Fruit fly (Drosophila melanogaster) whole organism: Measurements from ENCODE around the gene AOX2.

Experiments used
- EcR ChIP-seq, 2 experiments: fragments of >200 bp; optimal IDR thresholded peaks; 2 replicates each; lab custom pipeline; 2017; ENCODE audit warnings: missing biosample characterization in 2 of 2, missing genetic modification characterization in 2 of 2, missing genetic modification reagents in 2 of 2
- usp ChIP-seq: fragments of >200 bp; optimal IDR thresholded peaks from 2 replicates; lab custom pipeline; 2017; ENCODE audit warnings: missing biosample characterization, missing genetic modification characterization, mixed read lengths

DNA sequence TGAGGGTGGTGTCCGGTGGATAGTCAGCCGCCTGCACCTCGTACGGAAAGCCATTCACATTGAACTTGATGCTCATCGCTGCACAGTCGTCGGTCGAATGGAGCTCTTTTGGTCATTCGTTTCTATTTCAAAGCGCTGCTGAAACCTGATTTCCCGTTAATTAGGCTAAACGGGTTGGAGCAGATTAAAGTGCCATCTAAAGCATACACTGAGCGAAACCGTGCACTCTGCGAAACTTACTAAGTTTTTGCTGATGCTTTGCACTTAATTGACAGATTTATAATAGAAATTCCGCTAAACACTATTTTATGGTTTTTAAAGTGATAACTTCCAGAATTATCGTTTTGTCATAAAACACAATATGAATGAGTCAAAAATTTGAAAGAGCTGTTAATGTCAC is at the start of gene AOX2:
- TF ChIP-seq usp (GFP tag; lab: Kevin White, UChicago) (no peak), EcR (GFP tag; optimal IDR thresholded peaks at IDR 0.05; lab: Kevin White, UChicago) (no peak)
